Worm (Caenorhabditis elegans) whole organism, young adult: ENCODE data around the gene bbs-5.
A peak's percentile ranks its signal among the peaks of the same experiment; 100 is the strongest.

Source experiments
- B0019.2 ChIP-seq: fragments of 200-800 bp; sonication (Bioruptor generic); conservative IDR thresholded peaks from 2 replicates; pipeline ENCODE4 v1.3.6; 2022; ENCODE audit warnings: missing genetic modification reagents, missing genetic modification characterization, missing compliant biosample characterization
- B0035.1 ChIP-seq: sonication (generic microtip); optimal IDR thresholded peaks from 2 replicates; lab custom pipeline; 2016; ENCODE audit warnings: missing genetic modification characterization, mild to moderate bottlenecking, missing compliant biosample characterization, missing genotype, missing genetic modification reagents
- B0261.1 ChIP-seq: sonication (generic microtip); optimal IDR thresholded peaks from 2 replicates; lab custom pipeline; 2016; ENCODE audit warnings: mild to moderate bottlenecking, missing genetic modification characterization, moderate library complexity, missing compliant biosample characterization
- B0336.3 ChIP-seq: fragments of 200-800 bp; sonication (Bioruptor generic); IDR thresholded peaks from 2 replicates; pipeline ENCODE4 v1.3.6; 2022; ENCODE audit warnings: missing genetic modification characterization, missing compliant biosample characterization
- C06A6.2 ChIP-seq: fragments of 200-800 bp; sonication (Bioruptor generic); conservative IDR thresholded peaks from 2 replicates; pipeline ENCODE4 v1.3.6; 2022; ENCODE audit warnings: missing genetic modification characterization, missing compliant biosample characterization
- C17E4.6 ChIP-seq: fragments of 200-800 bp; sonication (Bioruptor generic); IDR thresholded peaks from 2 replicates; pipeline ENCODE4 v1.3.6; 2022; ENCODE audit warnings: missing genetic modification reagents, missing genetic modification characterization, missing compliant biosample characterization
- D2030.7 ChIP-seq: fragments of 200-800 bp; sonication (Bioruptor generic); IDR thresholded peaks from 2 replicates; pipeline ENCODE4 v1.3.6; 2022; ENCODE audit warnings: missing genetic modification reagents, missing genetic modification characterization, missing compliant biosample characterization
- F10E7.11 ChIP-seq: sonication (generic microtip); optimal IDR thresholded peaks from 2 replicates; lab custom pipeline; 2017; ENCODE audit warnings: mild to moderate bottlenecking, missing genetic modification characterization, moderate library complexity, missing compliant biosample characterization
- F22D6.2 ChIP-seq: sonication (generic microtip); optimal IDR thresholded peaks from 2 replicates; lab custom pipeline; 2016; ENCODE audit warnings: mild to moderate bottlenecking, missing genetic modification characterization, missing compliant biosample characterization
- F49E8.2 ChIP-seq: sonication (generic microtip); optimal IDR thresholded peaks from 3 replicates; lab custom pipeline; 2017; ENCODE audit warnings: missing genetic modification characterization, mild to moderate bottlenecking, missing compliant biosample characterization, antibody characterized with exemption, moderate library complexity; ENCODE audit not compliant: insufficient read depth
- T26A5.8 ChIP-seq: sonication (generic microtip); optimal IDR thresholded peaks from 2 replicates; lab custom pipeline; 2016; ENCODE audit warnings: missing genetic modification characterization, missing compliant biosample characterization
- aptf-2 ChIP-seq: fragments of 200-800 bp; sonication (Bioruptor generic); conservative IDR thresholded peaks from 2 replicates; pipeline ENCODE4 v1.3.6; 2022; ENCODE audit warnings: missing genetic modification reagents, missing genetic modification characterization, missing compliant biosample characterization
- athp-1 ChIP-seq: sonication (generic microtip); optimal IDR thresholded peaks from 2 replicates; lab custom pipeline; 2017; ENCODE audit warnings: mild to moderate bottlenecking, missing genetic modification characterization, missing compliant biosample characterization
- attf-5 ChIP-seq: fragments of 200-800 bp; sonication (Bioruptor generic); optimal IDR thresholded peaks from 2 replicates; lab custom pipeline; 2018; ENCODE audit warnings: mild to moderate bottlenecking, missing genetic modification characterization, missing compliant biosample characterization
- bed-1 ChIP-seq: fragments of 200-800 bp; sonication (Bioruptor generic); IDR thresholded peaks from 2 replicates; pipeline ENCODE4 v1.3.6; 2022; ENCODE audit warnings: missing genetic modification reagents, missing genetic modification characterization, missing compliant biosample characterization
- ccch-3 ChIP-seq: fragments of 200-800 bp; sonication (Bioruptor generic); optimal IDR thresholded peaks from 2 replicates; lab custom pipeline; 2018; ENCODE audit warnings: mild to moderate bottlenecking, missing genetic modification characterization, missing compliant biosample characterization
- cebp-1 ChIP-seq, 2 experiments: fragments of 200-800 bp in 1 of 2; sonication (Bioruptor generic) in 1 of 2; sonication (generic microtip) in 1 of 2; IDR thresholded peaks in 1 of 2; optimal IDR thresholded peaks in 1 of 2; 2 replicates each; pipeline versions ENCODE4 v1.3.6 to Lab custom; 2017 to 2022; ENCODE audit warnings: missing compliant biosample characterization in 2 of 2, missing genetic modification characterization in 2 of 2, mild to moderate bottlenecking in 1 of 2, missing genetic modification reagents in 1 of 2, moderate library complexity in 1 of 2
- cebp-2 ChIP-seq: fragments of 200-800 bp; sonication (Bioruptor generic); IDR thresholded peaks from 2 replicates; pipeline ENCODE4 v1.3.6; 2022; ENCODE audit warnings: missing genetic modification characterization, missing compliant biosample characterization
- ceh-58 ChIP-seq: fragments of 200-800 bp; sonication (Bioruptor generic); IDR thresholded peaks from 2 replicates; pipeline ENCODE4 v1.3.6; 2022; ENCODE audit warnings: missing genetic modification characterization, missing compliant biosample characterization
- ceh-79 ChIP-seq: sonication (generic microtip); optimal IDR thresholded peaks from 2 replicates; lab custom pipeline; 2017; ENCODE audit warnings: mild to moderate bottlenecking, missing genetic modification characterization, missing compliant biosample characterization
- chd-7 ChIP-seq: sonication (generic microtip); optimal IDR thresholded peaks from 2 replicates; lab custom pipeline; 2016; ENCODE audit warnings: mild to moderate bottlenecking, missing genetic modification characterization, moderate library complexity, missing compliant biosample characterization
- die-1 ChIP-seq: sonication (generic microtip); optimal IDR thresholded peaks from 2 replicates; lab custom pipeline; 2016; ENCODE audit warnings: missing genotype, mild to moderate bottlenecking, missing genetic modification characterization, missing compliant biosample characterization
- dpff-1 ChIP-seq: sonication (generic microtip); optimal IDR thresholded peaks from 2 replicates; lab custom pipeline; 2017; ENCODE audit warnings: mild to moderate bottlenecking, missing genetic modification characterization, missing compliant biosample characterization
- dpl-1 ChIP-seq: fragments of 150-350 bp; optimal IDR thresholded peaks from 2 replicates; lab custom pipeline; 2014; ENCODE audit warnings: missing biosample characterization, missing genetic modification reagents, missing genetic modification characterization
- efl-1 ChIP-seq: fragments of 150-350 bp; optimal IDR thresholded peaks from 2 replicates; lab custom pipeline; 2014; ENCODE audit warnings: missing biosample characterization, missing genetic modification reagents, missing genetic modification characterization
- ekl-4 ChIP-seq: fragments of 200-800 bp; sonication (Bioruptor generic); IDR thresholded peaks from 2 replicates; pipeline ENCODE4 v1.3.6; 2022; ENCODE audit warnings: missing genetic modification reagents, missing genetic modification characterization, missing compliant biosample characterization
- gei-17 ChIP-seq: fragments of 200-800 bp; sonication (Bioruptor generic); optimal IDR thresholded peaks from 2 replicates; lab custom pipeline; 2018; ENCODE audit warnings: mild to moderate bottlenecking, missing genetic modification characterization, missing compliant biosample characterization
- hlh-26 ChIP-seq: fragments of 200-800 bp; sonication (Bioruptor generic); conservative IDR thresholded peaks from 2 replicates; pipeline ENCODE4 v1.3.6; 2022; ENCODE audit warnings: missing genetic modification reagents, missing genetic modification characterization, missing compliant biosample characterization
- hmg-20 ChIP-seq: fragments of 200-800 bp; sonication (Bioruptor generic); IDR thresholded peaks from 2 replicates; pipeline ENCODE4 v1.3.6; 2022; ENCODE audit warnings: missing genetic modification reagents, missing genetic modification characterization, missing compliant biosample characterization
- hrde-1 ChIP-seq: sonication (generic microtip); optimal IDR thresholded peaks from 2 replicates; lab custom pipeline; 2016; ENCODE audit warnings: missing genetic modification characterization, mild to moderate bottlenecking, missing compliant biosample characterization, moderate library complexity, missing genotype, missing genetic modification reagents, borderline replicate concordance
- hsf-1 ChIP-seq: fragments of 200-800 bp; sonication (Bioruptor generic); IDR thresholded peaks from 2 replicates; pipeline ENCODE4 v1.3.6; 2022; ENCODE audit warnings: missing genetic modification reagents, missing genetic modification characterization, missing compliant biosample characterization
- let-526 ChIP-seq: fragments of 200-800 bp; sonication (Bioruptor generic); IDR thresholded peaks from 2 replicates; pipeline ENCODE4 v1.3.6; 2022; ENCODE audit warnings: missing genetic modification reagents, missing genetic modification characterization, missing compliant biosample characterization
- madf-3 ChIP-seq: fragments of 200-800 bp; sonication (Bioruptor generic); IDR thresholded peaks from 2 replicates; pipeline ENCODE4 v1.3.6; 2022; ENCODE audit warnings: missing genetic modification reagents, missing genetic modification characterization, missing compliant biosample characterization
- nhr-179 ChIP-seq: sonication (generic microtip); optimal IDR thresholded peaks from 2 replicates; lab custom pipeline; 2016; ENCODE audit warnings: mild to moderate bottlenecking, missing genetic modification characterization, missing compliant biosample characterization
- nhr-27 ChIP-seq: fragments of 200-800 bp; sonication (Bioruptor generic); optimal IDR thresholded peaks from 2 replicates; lab custom pipeline; 2018; ENCODE audit warnings: mild to moderate bottlenecking, missing genetic modification characterization, moderate library complexity, missing compliant biosample characterization
- nhr-90 ChIP-seq: sonication (generic microtip); optimal IDR thresholded peaks from 2 replicates; lab custom pipeline; 2016; ENCODE audit warnings: missing genotype, mild to moderate bottlenecking, missing genetic modification characterization, missing compliant biosample characterization
- pha-4 ChIP-seq: fragments of 150-350 bp; sonication (generic microtip); optimal IDR thresholded peaks from 2 replicates; lab custom pipeline; 2014; ENCODE audit warnings: missing biosample characterization, missing genetic modification reagents, missing genetic modification characterization
- rcor-1 ChIP-seq: fragments of 200-800 bp; sonication (Bioruptor generic); IDR thresholded peaks from 2 replicates; pipeline ENCODE4 v1.3.6; 2022; ENCODE audit warnings: missing genetic modification reagents, missing genetic modification characterization, missing compliant biosample characterization
- rpc-1 ChIP-seq, 2 experiments: fragments of 150-350 bp in 1 of 2; sonication (generic microtip) in 1 of 2; optimal IDR thresholded peaks; 2 replicates each; lab custom pipeline; 2014 to 2018; ENCODE audit warnings: missing biosample characterization in 1 of 2, missing genetic modification characterization in 1 of 2, missing genetic modification reagents in 1 of 2, missing genotype in 1 of 2
- sea-2 ChIP-seq: fragments of 200-800 bp; sonication (Bioruptor generic); IDR thresholded peaks from 2 replicates; pipeline ENCODE4 v1.3.6; 2022; ENCODE audit warnings: missing genetic modification characterization, missing compliant biosample characterization
- snpc-1.1 ChIP-seq: sonication (generic microtip); optimal IDR thresholded peaks from 2 replicates; lab custom pipeline; 2017; ENCODE audit warnings: missing genetic modification characterization, mild to moderate bottlenecking, missing compliant biosample characterization, antibody characterized with exemption, moderate library complexity, missing genotype, missing genetic modification reagents; ENCODE audit not compliant: insufficient read depth
- sptf-2 ChIP-seq: fragments of 200-800 bp; sonication (Bioruptor generic); optimal IDR thresholded peaks from 2 replicates; lab custom pipeline; 2018; ENCODE audit warnings: mild to moderate bottlenecking, missing genetic modification characterization, missing compliant biosample characterization
- tbp1 ChIP-seq: fragments of 200-800 bp; sonication (Bioruptor generic); optimal IDR thresholded peaks from 2 replicates; lab custom pipeline; 2018; ENCODE audit warnings: mild to moderate bottlenecking, missing genetic modification characterization, missing compliant biosample characterization
- unc-62 ChIP-seq: fragments of 150-350 bp; optimal IDR thresholded peaks from 2 replicates; lab custom pipeline; 2014; ENCODE audit warnings: missing biosample characterization, missing genetic modification reagents, missing genetic modification characterization
- zfh-2 ChIP-seq: fragments of 200-800 bp; sonication (Bioruptor generic); conservative IDR thresholded peaks from 2 replicates; pipeline ENCODE4 v1.3.6; 2022; ENCODE audit warnings: missing genetic modification reagents, missing genetic modification characterization, missing compliant biosample characterization
- zim-3 ChIP-seq: sonication (generic microtip); optimal IDR thresholded peaks from 2 replicates; lab custom pipeline; 2017; ENCODE audit warnings: mild to moderate bottlenecking, missing genetic modification characterization, moderate library complexity, missing compliant biosample characterization
- ztf-26 ChIP-seq: sonication (generic microtip); optimal IDR thresholded peaks from 2 replicates; lab custom pipeline; 2017; ENCODE audit warnings: missing genetic modification characterization, missing compliant biosample characterization
- ztf-3 ChIP-seq: fragments of 200-800 bp; sonication (Bioruptor generic); optimal IDR thresholded peaks from 2 replicates; lab custom pipeline; 2018; ENCODE audit warnings: mild to moderate bottlenecking, missing genetic modification characterization, missing compliant biosample characterization

The bbs-5 gene

DNA sequence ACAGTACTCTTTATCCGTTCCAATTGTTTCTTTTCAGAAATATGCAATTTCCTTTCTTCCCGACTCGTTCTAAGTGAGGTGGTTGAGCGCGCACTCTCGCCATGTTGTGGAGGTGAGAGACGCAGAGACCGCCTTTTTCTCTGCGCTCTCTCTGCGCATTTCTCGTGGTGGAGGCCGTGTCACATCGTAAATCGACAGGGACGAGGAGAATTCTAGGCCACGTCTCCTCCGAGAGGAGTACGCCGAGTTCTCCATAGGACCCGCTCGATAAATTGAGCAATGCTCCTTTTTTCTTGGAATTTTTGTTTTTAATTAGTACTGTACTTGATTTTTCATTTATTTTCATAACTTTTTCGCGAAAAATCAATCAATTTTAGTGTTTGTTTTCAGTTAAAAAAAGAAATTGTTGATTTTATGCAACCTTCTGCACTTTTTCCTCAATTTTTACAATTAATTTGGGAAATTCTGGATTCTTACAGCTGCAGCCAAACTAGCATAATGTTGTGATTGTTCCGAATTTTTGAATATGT is 9.3 kb upstream of the bbs-5 start, which contains the start of gene cnk-1 (continued):
- TF ChIP-seq chd-7 (tag; lab: Kevin White, UChicago), result peak; percentile 57
- no peak for TF ChIP-seq B0261.1 (tag; lab: Kevin White, UChicago)
- TF ChIP-seq hrde-1 (tag; lab: Kevin White, UChicago), result no peak
- no peak for TF ChIP-seq T26A5.8 (tag; lab: Kevin White, UChicago)
- TF ChIP-seq unc-62 (GFP tag; lab: Kevin White, UChicago), result no peak
- no peak for TF ChIP-seq sptf-2 (GFP tag; lab: Kevin White, UChicago)
- peak; percentile 96 for TF ChIP-seq hmg-20
- TF ChIP-seq hsf-1 (GFP tag; lab: Robert Waterston, UW), result peak; percentile 86
- no peak for TF ChIP-seq F10E7.11
- TF ChIP-seq zfh-2 (GFP tag; lab: Robert Waterston, UW), result peak; percentile 81
- peak; percentile 85 for TF ChIP-seq F49E8.2 (tag; lab: Kevin White, UChicago)
- TF ChIP-seq B0019.2 (GFP tag; lab: Robert Waterston, UW), result peak; percentile 98
- peak; percentile 99 for TF ChIP-seq let-526 (GFP tag; lab: Robert Waterston, UW)
- peak; percentile 92 for TF ChIP-seq sea-2
- no peak for TF ChIP-seq F22D6.2 (tag; lab: Kevin White, UChicago)
- peak; percentile 98 for TF ChIP-seq C17E4.6 (GFP tag; lab: Robert Waterston, UW)
- peak; percentile 97 for TF ChIP-seq rcor-1 (GFP tag; lab: Robert Waterston, UW)
- TF ChIP-seq ceh-58 (GFP tag; lab: Robert Waterston, UW), result no peak
- peak; percentile 91 for TF ChIP-seq C06A6.2 (GFP tag; lab: Robert Waterston, UW)
- TF ChIP-seq nhr-90, result no peak
- TF ChIP-seq cebp-2 (GFP tag; lab: Robert Waterston, UW), result peak; percentile 94
- TF ChIP-seq dpl-1 (GFP tag; lab: Kevin White, UChicago), result no peak
- TF ChIP-seq pha-4, result no peak
- TF ChIP-seq rpc-1 (optimal IDR thresholded peaks at IDR 0.05; lab: Kevin White, UChicago), result no peak
- TF ChIP-seq rpc-1 (tag; optimal IDR thresholded peaks at IDR 0.05; lab: Kevin White, UChicago), result no peak
- peak; percentile 98 for TF ChIP-seq ekl-4 (GFP tag; lab: Robert Waterston, UW)
- no peak for TF ChIP-seq nhr-27 (tag; lab: Kevin White, UChicago)
- TF ChIP-seq madf-3 (GFP tag; lab: Robert Waterston, UW), result peak; percentile 96
- TF ChIP-seq ztf-26 (tag; lab: Kevin White, UChicago), result peak; percentile 26
- TF ChIP-seq die-1 (tag; lab: Kevin White, UChicago), result no peak
- peak; percentile 47 for TF ChIP-seq ccch-3
- TF ChIP-seq nhr-179 (tag; lab: Kevin White, UChicago), result no peak
- TF ChIP-seq D2030.7 (GFP tag; lab: Robert Waterston, UW), result peak; percentile 97
- peak; percentile 96 for TF ChIP-seq aptf-2
- peak; percentile 67 for TF ChIP-seq tbp1
- TF ChIP-seq zim-3, result peak; percentile 76
- TF ChIP-seq dpff-1 (tag; lab: Kevin White, UChicago), result no peak
- TF ChIP-seq B0336.3 (GFP tag; lab: Robert Waterston, UW), result peak; percentile 84
- peak; percentile 92; the same call in 1 of the 2 replicates for TF ChIP-seq bed-1 (GFP tag; lab: Robert Waterston, UW)
- TF ChIP-seq B0035.1 (tag; lab: Kevin White, UChicago), result peak; percentile 39
- TF ChIP-seq cebp-1 (GFP tag; IDR thresholded peaks at IDR 0.05; lab: Robert Waterston, UW), result peak; percentile 85
- peak; percentile 77 for TF ChIP-seq cebp-1 (tag; optimal IDR thresholded peaks at IDR 0.05; lab: Kevin White, UChicago)
- TF ChIP-seq athp-1 (tag; lab: Kevin White, UChicago), result peak; percentile 83
- TF ChIP-seq hlh-26 (GFP tag; lab: Robert Waterston, UW), result no peak
- TF ChIP-seq attf-5 (GFP tag; lab: Kevin White, UChicago), result peak; percentile 82
- TF ChIP-seq ceh-79 (tag; lab: Kevin White, UChicago), result no peak
- TF ChIP-seq snpc-1.1, result no peak
- TF ChIP-seq efl-1 (GFP tag; lab: Kevin White, UChicago), result peak; percentile 17
- TF ChIP-seq ztf-3 (GFP tag; lab: Kevin White, UChicago), result no peak
- peak; percentile 26 for TF ChIP-seq gei-17
